Fruit fly (Drosophila melanogaster) whole organism, embryonic: ENCODE results near the gene Cp16.

Experiments
- Aef1 ChIP-seq: fragments of 200-800 bp; sonication (Bioruptor generic); IDR thresholded peaks from 3 replicates; pipeline ENCODE4 v1.3.6; 2022; ENCODE audit warnings: missing biosample characterization, missing genetic modification characterization
- Atf-2 ChIP-seq: fragments of 200-800 bp; sonication (Bioruptor generic); optimal IDR thresholded peaks from 2 replicates; lab custom pipeline; 2016; ENCODE audit warnings: missing biosample characterization, missing genetic modification characterization
- Atf6 ChIP-seq: fragments of 200-800 bp; sonication (Bioruptor generic); IDR thresholded peaks from 2 replicates; pipeline ENCODE4 v1.3.6; 2022; ENCODE audit warnings: missing biosample characterization, missing genetic modification characterization
- CG10274 ChIP-seq: fragments of 200-800 bp; sonication (Bioruptor generic); optimal IDR thresholded peaks from 3 replicates; lab custom pipeline; 2017; ENCODE audit warnings: missing biosample characterization, mild to moderate bottlenecking, missing genetic modification characterization
- CG11696 ChIP-seq: fragments of 200-800 bp; sonication (Bioruptor generic); IDR thresholded peaks from 2 replicates; pipeline ENCODE4 v1.3.6; 2022; ENCODE audit warnings: missing biosample characterization, missing genetic modification characterization
- CG13624 ChIP-seq: fragments of 200-800 bp; sonication (Bioruptor generic); optimal IDR thresholded peaks from 2 replicates; lab custom pipeline; 2016; ENCODE audit warnings: missing biosample characterization, missing genetic modification characterization
- CG1603 ChIP-seq: fragments of 200-800 bp; sonication (Bioruptor generic); optimal IDR thresholded peaks from 2 replicates; lab custom pipeline; 2019; ENCODE audit warnings: missing biosample characterization, mild to moderate bottlenecking, missing genetic modification characterization, moderate library complexity
- CG17912 ChIP-seq: fragments of 200-800 bp; sonication (Bioruptor generic); optimal IDR thresholded peaks from 2 replicates; lab custom pipeline; 2018; ENCODE audit warnings: missing biosample characterization, mild to moderate bottlenecking, missing genetic modification characterization
- CG1792 ChIP-seq: fragments of 200-800 bp; sonication (Bioruptor generic); optimal IDR thresholded peaks from 2 replicates; lab custom pipeline; 2016; ENCODE audit warnings: missing biosample characterization, missing genetic modification characterization
- CG2875 ChIP-seq: fragments of 200-800 bp; sonication (Bioruptor generic); optimal IDR thresholded peaks from 2 replicates; lab custom pipeline; 2017; ENCODE audit warnings: missing biosample characterization, mild to moderate bottlenecking, missing genetic modification characterization, missing genetic modification reagents
- CG32532 ChIP-seq: fragments of 200-800 bp; sonication (Bioruptor generic); IDR thresholded peaks from 2 replicates; pipeline ENCODE4 v1.3.6; 2022; ENCODE audit warnings: missing biosample characterization, missing genetic modification characterization
- CG33557 ChIP-seq: fragments of 200-800 bp; sonication (Bioruptor generic); optimal IDR thresholded peaks from 2 replicates; lab custom pipeline; 2019; ENCODE audit warnings: missing biosample characterization, mild to moderate bottlenecking, missing genetic modification characterization, moderate library complexity
- CG34224 ChIP-seq: fragments of 200-800 bp; sonication (Bioruptor generic); IDR thresholded peaks from 3 replicates; pipeline ENCODE4 v1.3.6; 2022; ENCODE audit warnings: missing biosample characterization, missing genetic modification characterization; ENCODE audit not compliant: partially characterized antibody
- CG3726 ChIP-seq: fragments of 200-800 bp; sonication (Bioruptor generic); IDR thresholded peaks from 3 replicates; pipeline ENCODE4, ENCODE4 v1.3.6; 2022; ENCODE audit warnings: missing biosample characterization, missing genetic modification characterization
- CG4424 ChIP-seq: fragments of 200-800 bp; sonication (Bioruptor generic); optimal IDR thresholded peaks from 3 replicates; lab custom pipeline; 2016; ENCODE audit warnings: missing biosample characterization, missing genetic modification characterization
- CG7372 ChIP-seq: fragments of 200-800 bp; sonication (Bioruptor generic); IDR thresholded peaks from 2 replicates; pipeline ENCODE4 v1.3.6; 2022; ENCODE audit warnings: missing biosample characterization, missing genetic modification characterization
- CG7928 ChIP-seq: fragments of 200-800 bp; sonication (Bioruptor generic); optimal IDR thresholded peaks from 2 replicates; lab custom pipeline; 2017; ENCODE audit warnings: missing biosample characterization, mild to moderate bottlenecking, missing genetic modification characterization
- CG7963 ChIP-seq: fragments of 200-800 bp; sonication (Bioruptor generic); IDR thresholded peaks from 3 replicates; pipeline ENCODE4 v1.3.6; 2022; ENCODE audit warnings: missing biosample characterization, missing genetic modification characterization; ENCODE audit not compliant: partially characterized antibody
- CG8281 ChIP-seq: fragments of 200-800 bp; sonication (Bioruptor generic); optimal IDR thresholded peaks from 2 replicates; lab custom pipeline; 2018; ENCODE audit warnings: missing biosample characterization, mild to moderate bottlenecking, missing genetic modification characterization, moderate library complexity
- CG9437 ChIP-seq: fragments of 200-800 bp; sonication (Bioruptor generic); optimal IDR thresholded peaks from 2 replicates; lab custom pipeline; 2018; ENCODE audit warnings: missing biosample characterization, mild to moderate bottlenecking, missing genetic modification characterization
- CG9609 ChIP-seq: fragments of 200-800 bp; sonication (Bioruptor generic); optimal IDR thresholded peaks from 3 replicates; lab custom pipeline; 2016; ENCODE audit warnings: missing biosample characterization, missing genetic modification characterization
- Camta ChIP-seq: fragments of 200-800 bp; sonication (Bioruptor generic); optimal IDR thresholded peaks from 2 replicates; lab custom pipeline; 2016; ENCODE audit warnings: missing biosample characterization, missing genetic modification characterization
- CrebB ChIP-seq: fragments of 200-800 bp; sonication (Bioruptor generic); optimal IDR thresholded peaks from 3 replicates; lab custom pipeline; 2018; ENCODE audit warnings: missing biosample characterization, mild to moderate bottlenecking, missing genetic modification characterization
- Dip3 ChIP-seq: fragments of 200-800 bp; sonication (Bioruptor generic); optimal IDR thresholded peaks from 3 replicates; lab custom pipeline; 2016; ENCODE audit warnings: missing biosample characterization, missing genetic modification characterization
- Doc3 ChIP-seq: fragments of 200-800 bp; sonication (Bioruptor generic); IDR thresholded peaks from 3 replicates; pipeline ENCODE4 v1.3.6; 2022; ENCODE audit warnings: missing biosample characterization, missing genetic modification characterization; ENCODE audit not compliant: partially characterized antibody
- Fer3 ChIP-seq: fragments of 200-800 bp; sonication (Bioruptor generic); optimal IDR thresholded peaks from 2 replicates; lab custom pipeline; 2018; ENCODE audit warnings: missing biosample characterization, mild to moderate bottlenecking, missing genetic modification characterization, moderate library complexity
- Gsc ChIP-seq: fragments of 200-800 bp; sonication (Bioruptor generic); IDR thresholded peaks from 2 replicates; pipeline ENCODE4 v1.3.6; 2022; ENCODE audit warnings: missing biosample characterization, missing genetic modification characterization
- HmgD ChIP-seq: fragments of 200-800 bp; sonication (Bioruptor generic); optimal IDR thresholded peaks from 3 replicates; lab custom pipeline; 2016; ENCODE audit warnings: missing biosample characterization, missing genetic modification characterization
- Hr51 ChIP-seq, 2 experiments: fragments of 200-800 bp; sonication (Bioruptor generic); optimal IDR thresholded peaks; 2 replicates in 1 of 2; 3 replicates in 1 of 2; lab custom pipeline; 2016 to 2018; ENCODE audit warnings: missing biosample characterization in 2 of 2, missing genetic modification characterization in 2 of 2, mild to moderate bottlenecking in 1 of 2, moderate library complexity in 1 of 2
- MESR4 ChIP-seq: fragments of 200-800 bp; sonication (Bioruptor generic); optimal IDR thresholded peaks from 2 replicates; lab custom pipeline; 2018; ENCODE audit warnings: missing biosample characterization, mild to moderate bottlenecking, missing genetic modification characterization, moderate library complexity
- Nf-YC ChIP-seq: fragments of 200-800 bp; optimal IDR thresholded peaks from 3 replicates; lab custom pipeline; 2019; ENCODE audit warnings: missing biosample characterization, mild to moderate bottlenecking, missing genetic modification characterization, moderate library complexity
- Poxn ChIP-seq: fragments of 200-800 bp; sonication (Bioruptor generic); IDR thresholded peaks from 2 replicates; pipeline ENCODE4 v1.3.6; 2022; ENCODE audit warnings: missing biosample characterization, missing genetic modification characterization
- Ptx1 ChIP-seq: fragments of 200-800 bp; sonication (Bioruptor generic); IDR thresholded peaks from 2 replicates; pipeline ENCODE4 v1.3.6; 2022; ENCODE audit warnings: missing biosample characterization, missing genetic modification characterization
- Taf1 ChIP-seq: fragments of 200-800 bp; sonication (Bioruptor generic); IDR thresholded peaks from 2 replicates; pipeline ENCODE4 v1.3.6; 2022; ENCODE audit warnings: missing biosample characterization, missing genetic modification characterization
- abd-A ChIP-seq: fragments of 200-800 bp; sonication (Bioruptor generic); optimal IDR thresholded peaks from 3 replicates; lab custom pipeline; 2019; ENCODE audit warnings: missing biosample characterization, mild to moderate bottlenecking, missing genetic modification characterization, moderate library complexity
- amos ChIP-seq: fragments of 200-800 bp; sonication (Bioruptor generic); IDR thresholded peaks from 2 replicates; pipeline ENCODE4 v1.3.6; 2022; ENCODE audit warnings: missing biosample characterization, missing genetic modification characterization; ENCODE audit not compliant: partially characterized antibody
- bsh ChIP-seq, 2 experiments: fragments of 200-800 bp; sonication (Bioruptor generic); optimal IDR thresholded peaks; 2 replicates each; lab custom pipeline; 2017 to 2018; ENCODE audit warnings: mild to moderate bottlenecking in 2 of 2, missing biosample characterization in 2 of 2, missing genetic modification characterization in 2 of 2, moderate library complexity in 1 of 2
- caup ChIP-seq: fragments of 200-800 bp; sonication (Bioruptor generic); optimal IDR thresholded peaks from 3 replicates; lab custom pipeline; 2017; ENCODE audit warnings: missing biosample characterization, mild to moderate bottlenecking, missing genetic modification characterization, moderate library complexity; ENCODE audit not compliant: severe bottlenecking
- chm ChIP-seq: fragments of 200-800 bp; sonication (Bioruptor generic); IDR thresholded peaks from 2 replicates; pipeline ENCODE4 v1.3.6; 2022; ENCODE audit warnings: missing biosample characterization, missing genetic modification characterization
- corto ChIP-seq: fragments of 200-800 bp; sonication (Bioruptor generic); optimal IDR thresholded peaks from 2 replicates; lab custom pipeline; 2016; ENCODE audit warnings: missing biosample characterization, mild to moderate bottlenecking, missing genetic modification characterization, moderate library complexity
- crp ChIP-seq, 2 experiments: fragments of 200-800 bp; sonication (Bioruptor generic); optimal IDR thresholded peaks; 2 replicates in 1 of 2; 3 replicates in 1 of 2; lab custom pipeline; 2017; ENCODE audit warnings: missing biosample characterization in 2 of 2, missing genetic modification characterization in 2 of 2, mild to moderate bottlenecking in 1 of 2, moderate library complexity in 1 of 2
- fd102C ChIP-seq: fragments of 200-800 bp; sonication (Bioruptor generic); optimal IDR thresholded peaks from 2 replicates; lab custom pipeline; 2018; ENCODE audit warnings: missing biosample characterization, mild to moderate bottlenecking, missing genetic modification characterization, moderate library complexity
- klu ChIP-seq: fragments of 200-800 bp; sonication (Bioruptor generic); IDR thresholded peaks from 2 replicates; pipeline ENCODE4 v1.3.6; 2022; ENCODE audit warnings: missing biosample characterization, missing genetic modification characterization
- lbe ChIP-seq: fragments of 200-800 bp; sonication (Bioruptor generic); optimal IDR thresholded peaks from 2 replicates; lab custom pipeline; 2016; ENCODE audit warnings: missing biosample characterization, mild to moderate bottlenecking, missing genetic modification characterization
- sima ChIP-seq: fragments of 200-800 bp; sonication (Bioruptor generic); optimal IDR thresholded peaks from 2 replicates; lab custom pipeline; 2016; ENCODE audit warnings: missing biosample characterization, missing genetic modification characterization
- ssp ChIP-seq: fragments of 200-800 bp; sonication (Bioruptor generic); IDR thresholded peaks from 2 replicates; pipeline ENCODE4 v1.3.6; 2022; ENCODE audit warnings: missing biosample characterization, missing genetic modification characterization
- tin ChIP-seq: fragments of 200-800 bp; sonication (Bioruptor generic); optimal IDR thresholded peaks from 3 replicates; lab custom pipeline; 2016; ENCODE audit warnings: missing biosample characterization, missing genetic modification characterization
- trem ChIP-seq: fragments of 200-800 bp; optimal IDR thresholded peaks from 3 replicates; lab custom pipeline; 2019; ENCODE audit warnings: missing biosample characterization, mild to moderate bottlenecking, missing genetic modification characterization, moderate library complexity
- unpg ChIP-seq: fragments of 200-800 bp; sonication (Bioruptor generic); optimal IDR thresholded peaks from 3 replicates; lab custom pipeline; 2018; ENCODE audit warnings: missing biosample characterization, mild to moderate bottlenecking, missing genetic modification characterization, moderate library complexity
- zf30C ChIP-seq: fragments of 200-800 bp; sonication (Bioruptor generic); optimal IDR thresholded peaks from 3 replicates; lab custom pipeline; 2018; ENCODE audit warnings: missing biosample characterization, mild to moderate bottlenecking, missing genetic modification characterization

Cp16 gene

DNA sequence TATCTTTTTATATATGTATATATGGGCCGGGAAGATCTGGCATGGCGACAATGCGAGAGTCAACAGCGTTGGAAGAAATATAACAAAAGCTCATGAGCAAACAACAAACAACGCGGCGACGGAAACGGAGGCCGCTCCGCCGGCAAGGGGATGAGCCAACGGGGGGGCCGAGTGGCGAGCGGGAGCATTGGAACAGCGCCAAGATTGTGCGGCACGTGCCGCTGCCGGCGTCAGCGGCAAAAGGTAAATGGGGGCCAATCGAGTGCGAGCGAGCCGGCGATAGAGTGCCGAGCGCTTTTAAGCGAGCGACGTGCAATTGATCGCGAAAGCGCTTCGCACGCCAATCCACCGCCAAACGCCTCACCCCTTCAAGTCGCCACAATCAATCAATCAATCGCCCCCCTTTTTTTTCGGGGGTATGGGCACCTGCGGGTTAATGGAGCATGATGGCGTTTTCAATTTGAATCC is 35.2 kb upstream of the Cp16 start (continued):
- peak; percentile 55 for TF ChIP-seq CrebB (tag; lab: Kevin White, UChicago)
- no peak for TF ChIP-seq klu (GFP tag; lab: Robert Waterston, UW)
- no peak for TF ChIP-seq CG9437 (GFP tag; lab: Kevin White, UChicago)
- peak; percentile 1 for TF ChIP-seq trem (tag; lab: Kevin White, UChicago)
- peak; percentile 57 for TF ChIP-seq CG32532 (GFP tag; lab: Robert Waterston, UW)
- TF ChIP-seq corto = no peak
- TF ChIP-seq Hr51 (GFP tag; optimal IDR thresholded peaks at IDR 0.05; lab: Kevin White, UChicago) = peak; percentile 18 to 29
- TF ChIP-seq zf30C (GFP tag; lab: Kevin White, UChicago) = no peak
- TF ChIP-seq CG1792 = no peak
- TF ChIP-seq CG3726 (GFP tag; lab: Robert Waterston, UW) = no peak
- no peak for TF ChIP-seq fd102C (GFP tag; lab: Kevin White, UChicago)
- peak; percentile 46 for TF ChIP-seq CG4424 (GFP tag; lab: Kevin White, UChicago)
- TF ChIP-seq HmgD (GFP tag; lab: Kevin White, UChicago) = peak; percentile 0
- TF ChIP-seq Aef1 = no peak
- peak; percentile 35 for TF ChIP-seq tin (GFP tag; lab: Kevin White, UChicago)
- no peak for TF ChIP-seq Poxn
- TF ChIP-seq Doc3 (GFP tag; lab: Robert Waterston, UW) = no peak
- TF ChIP-seq Nf-YC = peak; percentile 59
- peak; percentile 67 for TF ChIP-seq Atf6
- peak; percentile 35; the same call in 1 of the 2 replicates for TF ChIP-seq CG11696
- TF ChIP-seq Dip3 (GFP tag; lab: Kevin White, UChicago) = no peak
- peak; percentile 50 for TF ChIP-seq unpg (GFP tag; lab: Kevin White, UChicago)
- no peak for TF ChIP-seq CG10274
- peak; percentile 60 for TF ChIP-seq CG13624 (GFP tag; lab: Kevin White, UChicago)
- TF ChIP-seq lbe (GFP tag; lab: Kevin White, UChicago) = peak; percentile 68
- peak; percentile 66 for TF ChIP-seq CG33557
- peak; percentile 61 for TF ChIP-seq CG7928 (GFP tag; lab: Kevin White, UChicago)
- peak in 1 of 2 experiments; percentile 71 for TF ChIP-seq bsh (GFP tag; optimal IDR thresholded peaks at IDR 0.05; lab: Kevin White, UChicago)
- peak; percentile 75 for TF ChIP-seq CG17912 (GFP tag; lab: Kevin White, UChicago)
- peak; percentile 30; the same call in 1 of the 2 replicates for TF ChIP-seq ssp (GFP tag; lab: Robert Waterston, UW)
- TF ChIP-seq CG9609 (GFP tag; lab: Kevin White, UChicago) = peak; percentile 43
- peak; percentile 49 for TF ChIP-seq abd-A (tag; lab: Kevin White, UChicago)
- peak; percentile 36 for TF ChIP-seq Camta
- TF ChIP-seq CG2875 (GFP tag; lab: Kevin White, UChicago) = peak; percentile 90
- TF ChIP-seq CG7963 (GFP tag; lab: Robert Waterston, UW) = no peak
- TF ChIP-seq Gsc (GFP tag; lab: Robert Waterston, UW) = no peak
- TF ChIP-seq crp (GFP tag; optimal IDR thresholded peaks at IDR 0.05; lab: Kevin White, UChicago) = no peak
- peak; percentile 35; the same call in 1 of the 2 replicates for TF ChIP-seq amos (GFP tag; lab: Robert Waterston, UW)
- peak; percentile 72 for TF ChIP-seq caup (GFP tag; lab: Kevin White, UChicago)
- TF ChIP-seq MESR4 (GFP tag; lab: Kevin White, UChicago) = no peak
- TF ChIP-seq Ptx1 (GFP tag; lab: Robert Waterston, UW) = no peak
- TF ChIP-seq chm (GFP tag; lab: Robert Waterston, UW) = peak; percentile 57
- peak; percentile 74 for TF ChIP-seq CG8281 (tag; lab: Kevin White, UChicago)
- TF ChIP-seq CG7372 (GFP tag; lab: Robert Waterston, UW) = no peak
- TF ChIP-seq sima (GFP tag; lab: Kevin White, UChicago) = no peak
- no peak for TF ChIP-seq CG34224 (GFP tag; lab: Robert Waterston, UW)
- peak; percentile 63 for TF ChIP-seq Fer3
- peak; percentile 21 for TF ChIP-seq CG1603 (tag; lab: Kevin White, UChicago)
- TF ChIP-seq Taf1 = no peak
- TF ChIP-seq Atf-2 = no peak
